In the genomic region with DNA sequence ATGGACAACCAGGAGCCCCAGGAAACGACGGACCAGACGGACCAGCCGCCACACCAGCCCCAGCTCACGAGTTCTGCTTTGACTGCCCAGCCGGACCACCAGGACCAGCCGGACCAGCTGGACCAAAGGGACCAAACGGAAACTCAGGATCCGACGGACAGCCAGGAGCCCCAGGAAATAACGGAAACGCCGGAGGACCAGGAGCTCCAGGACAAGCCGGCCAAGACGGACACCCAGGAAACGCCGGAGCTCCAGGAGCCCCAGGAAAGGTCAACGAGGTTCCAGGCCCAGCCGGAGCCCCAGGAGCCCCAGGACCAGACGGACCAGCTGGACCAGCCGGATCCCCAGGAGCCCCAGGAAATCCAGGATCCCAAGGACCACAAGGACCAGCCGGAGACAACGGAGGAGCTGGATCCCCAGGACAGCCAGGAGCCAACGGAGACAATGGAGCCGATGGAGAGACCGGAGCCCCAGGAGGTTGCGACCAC, we compare ENCODE assay signal across 2 worm cellular contexts.
A peak's percentile ranks its signal among the peaks of the same experiment; 100 is the strongest.
TF ChIP-seq lines count a peak whose summit lies in the region.

No protein-coding gene starts in this region.

TF ChIP-seq in whole organism, L4 larva, 104 proteins besides CTCF, POLR2A, EP300 and RAD21:
- TF ChIP-seq set-16 (GFP tag; IDR thresholded peaks at IDR 0.05; lab: Robert Waterston, UW) = peak; percentile 96

TF ChIP-seq in whole organism, young adult, 124 proteins besides CTCF, POLR2A, EP300 and RAD21:
- TF ChIP-seq zfh-2 (GFP tag; conservative IDR thresholded peaks at IDR 0.05; lab: Robert Waterston, UW) (0 out of 2 replicates have a peak, but pooled peaks have one; percentile 19), egrh-3 (GFP tag; IDR thresholded peaks at IDR 0.05; lab: Robert Waterston, UW) (peak; percentile 97)
